Worm (Caenorhabditis elegans) whole organism, late embryonic: ENCODE measurements around the gene srh-288.

ENCODE experiments used
- C08G9.2 ChIP-seq: sonication (generic microtip); optimal IDR thresholded peaks from 2 replicates; lab custom pipeline; 2016; ENCODE audit warnings: mild to moderate bottlenecking, missing genetic modification characterization, moderate library complexity, missing compliant biosample characterization
- C38D4.7 ChIP-seq: fragments of 200-800 bp; sonication (Bioruptor generic); optimal IDR thresholded peaks from 2 replicates; lab custom pipeline; 2018; ENCODE audit warnings: mild to moderate bottlenecking, missing genetic modification characterization, moderate library complexity, missing compliant biosample characterization
- F13H6.1 ChIP-seq: sonication (generic microtip); optimal IDR thresholded peaks from 2 replicates; lab custom pipeline; 2016; ENCODE audit warnings: missing genetic modification characterization, missing compliant biosample characterization
- K02D7.2 ChIP-seq: sonication (generic microtip); optimal IDR thresholded peaks from 2 replicates; lab custom pipeline; 2017; ENCODE audit warnings: mild to moderate bottlenecking, missing genetic modification characterization, missing compliant biosample characterization
- ama-1 ChIP-seq: fragments of 150-350 bp; optimal IDR thresholded peaks from 2 replicates; lab custom pipeline; 2014
- ceh-18 ChIP-seq: sonication (generic microtip); optimal IDR thresholded peaks from 2 replicates; lab custom pipeline; 2016; ENCODE audit warnings: missing genetic modification characterization, missing compliant biosample characterization
- ceh-22 ChIP-seq: sonication (generic microtip); optimal IDR thresholded peaks from 2 replicates; lab custom pipeline; 2017; ENCODE audit warnings: missing biosample characterization, missing genetic modification characterization
- ceh-30 ChIP-seq: fragments of 150-350 bp; optimal IDR thresholded peaks from 2 replicates; lab custom pipeline; 2014; ENCODE audit warnings: missing biosample characterization, missing genetic modification characterization
- ceh-34 ChIP-seq: sonication (generic microtip); optimal IDR thresholded peaks from 2 replicates; lab custom pipeline; 2016; ENCODE audit warnings: mild to moderate bottlenecking, missing genetic modification characterization, missing compliant biosample characterization
- ceh-6 ChIP-seq: fragments of 200-800 bp; sonication (Bioruptor generic); optimal IDR thresholded peaks from 2 replicates; lab custom pipeline; 2018; ENCODE audit warnings: mild to moderate bottlenecking, missing genetic modification characterization, missing compliant biosample characterization
- ceh-9 ChIP-seq: sonication (generic microtip); optimal IDR thresholded peaks from 2 replicates; lab custom pipeline; 2016; ENCODE audit warnings: mild to moderate bottlenecking, missing genetic modification characterization, inconsistent platforms, missing compliant biosample characterization
- elt-2 ChIP-seq: sonication (generic microtip); optimal IDR thresholded peaks from 2 replicates; lab custom pipeline; 2016; ENCODE audit warnings: missing genetic modification reagents, missing genetic modification characterization, missing compliant biosample characterization
- ets-4 ChIP-seq: sonication (generic microtip); optimal IDR thresholded peaks from 2 replicates; lab custom pipeline; 2016; ENCODE audit warnings: missing genetic modification characterization, missing compliant biosample characterization
- eyg-1 ChIP-seq: sonication (generic microtip); optimal IDR thresholded peaks from 2 replicates; lab custom pipeline; 2016; ENCODE audit warnings: missing genotype, missing genetic modification characterization, missing compliant biosample characterization
- fkh-10 ChIP-seq: fragments of 150-350 bp; optimal IDR thresholded peaks from 2 replicates; lab custom pipeline; 2014; ENCODE audit warnings: missing biosample characterization, missing genetic modification reagents, missing genetic modification characterization
- gmeb-2 ChIP-seq: sonication (generic microtip); optimal IDR thresholded peaks from 2 replicates; lab custom pipeline; 2016; ENCODE audit warnings: missing genetic modification characterization, inconsistent platforms, missing compliant biosample characterization
- hlh-30 ChIP-seq: sonication (generic microtip); optimal IDR thresholded peaks from 2 replicates; lab custom pipeline; 2017; ENCODE audit warnings: antibody characterized with exemption, missing genetic modification characterization, missing compliant biosample characterization; ENCODE audit not compliant: insufficient read depth
- lim-6 ChIP-seq: sonication (generic microtip); optimal IDR thresholded peaks from 2 replicates; lab custom pipeline; 2016; ENCODE audit warnings: missing genetic modification characterization, missing compliant biosample characterization
- mec-3 ChIP-seq: sonication (generic microtip); optimal IDR thresholded peaks from 2 replicates; lab custom pipeline; 2016; ENCODE audit warnings: borderline replicate concordance, missing genetic modification characterization, missing compliant biosample characterization
- nfya-1 ChIP-seq: sonication (generic microtip); optimal IDR thresholded peaks from 2 replicates; lab custom pipeline; 2017; ENCODE audit warnings: missing genetic modification characterization, mild to moderate bottlenecking, missing compliant biosample characterization, antibody characterized with exemption, moderate library complexity
- nhr-11 ChIP-seq: fragments of 150-350 bp; optimal IDR thresholded peaks from 2 replicates; lab custom pipeline; 2014; ENCODE audit warnings: missing biosample characterization, missing genetic modification characterization
- odd-2 ChIP-seq: sonication (generic microtip); optimal IDR thresholded peaks from 2 replicates; lab custom pipeline; 2017; ENCODE audit warnings: antibody characterized with exemption, mild to moderate bottlenecking, missing genetic modification characterization, missing compliant biosample characterization
- pag-3 ChIP-seq: sonication (generic microtip); optimal IDR thresholded peaks from 2 replicates; lab custom pipeline; 2016; ENCODE audit warnings: missing compliant biosample characterization, missing genetic modification characterization, borderline replicate concordance
- pat-9 ChIP-seq: fragments of 200-800 bp; sonication (Bioruptor generic); optimal IDR thresholded peaks from 2 replicates; lab custom pipeline; 2018; ENCODE audit warnings: mild to moderate bottlenecking, missing genetic modification characterization, moderate library complexity, missing compliant biosample characterization
- pax-1 ChIP-seq: fragments of 150-350 bp; optimal IDR thresholded peaks from 2 replicates; lab custom pipeline; 2014; ENCODE audit warnings: missing biosample characterization, missing genetic modification characterization
- pha-2 ChIP-seq: sonication (generic microtip); optimal IDR thresholded peaks from 2 replicates; lab custom pipeline; 2017; ENCODE audit warnings: mild to moderate bottlenecking, missing genetic modification characterization, missing compliant biosample characterization
- pha-4 ChIP-seq: fragments of 150-350 bp; optimal IDR thresholded peaks from 2 replicates; lab custom pipeline; 2018; ENCODE audit warnings: missing biosample characterization, missing genetic modification reagents, missing genetic modification characterization
- pros-1 ChIP-seq: fragments of 150-350 bp; optimal IDR thresholded peaks from 2 replicates; lab custom pipeline; 2014; ENCODE audit warnings: missing biosample characterization, missing genetic modification reagents, missing genetic modification characterization
- rnt-1 ChIP-seq: sonication (generic microtip); optimal IDR thresholded peaks from 2 replicates; lab custom pipeline; 2016; ENCODE audit warnings: missing genetic modification characterization, missing compliant biosample characterization
- sdc-2 ChIP-seq: sonication (generic microtip); optimal IDR thresholded peaks from 2 replicates; lab custom pipeline; 2016; ENCODE audit warnings: missing genotype, missing genetic modification characterization, missing compliant biosample characterization
- sox-4 ChIP-seq: sonication (generic microtip); optimal IDR thresholded peaks from 2 replicates; lab custom pipeline; 2017; ENCODE audit warnings: mild to moderate bottlenecking, missing genetic modification characterization, inconsistent platforms, missing compliant biosample characterization
- syd-9 ChIP-seq: sonication (generic microtip); optimal IDR thresholded peaks from 2 replicates; lab custom pipeline; 2016; ENCODE audit warnings: mild to moderate bottlenecking, missing genetic modification characterization, moderate library complexity, missing compliant biosample characterization
- tbx-2 ChIP-seq: sonication (generic microtip); optimal IDR thresholded peaks from 2 replicates; lab custom pipeline; 2016; ENCODE audit warnings: missing genetic modification characterization, missing compliant biosample characterization
- unc-42 ChIP-seq: sonication (generic microtip); optimal IDR thresholded peaks from 2 replicates; lab custom pipeline; 2016; ENCODE audit warnings: missing genotype, missing genetic modification characterization, missing compliant biosample characterization
- unc-86 ChIP-seq: sonication (generic microtip); optimal IDR thresholded peaks from 2 replicates; lab custom pipeline; 2016; ENCODE audit warnings: missing genetic modification characterization, missing compliant biosample characterization

The srh-288 gene

DNA sequence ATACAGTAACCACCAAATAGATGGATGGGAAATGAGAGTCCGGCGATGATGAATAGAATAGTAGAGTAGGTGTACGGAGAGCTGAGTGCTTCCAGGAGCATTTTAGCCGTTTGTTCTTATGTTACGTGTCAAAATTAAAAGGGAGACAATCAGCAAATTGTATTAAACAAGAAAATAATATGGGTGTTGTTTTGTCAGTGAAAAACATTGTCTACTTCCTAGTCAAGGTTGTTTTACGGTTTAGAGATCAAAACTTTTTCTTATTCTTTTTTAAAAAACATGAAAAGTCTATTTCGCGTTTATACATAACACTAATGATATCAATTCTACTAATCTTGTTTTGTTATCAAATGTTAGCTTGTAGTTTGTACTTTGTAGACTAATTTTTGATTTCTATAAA, 1.6 kb downstream of the srh-288 start, which contains the start of gene srh-289:
srh-289 (minus strand) TSS at position 101 of the 400 bp plus-strand sequence.
- no peak for TF ChIP-seq unc-42
- TF ChIP-seq rnt-1 (tag; lab: Kevin White, UChicago): no peak
- TF ChIP-seq mec-3 (tag; lab: Kevin White, UChicago): no peak
- TF ChIP-seq pros-1 (tag; lab: Kevin White, UChicago): no peak
- no peak for TF ChIP-seq ama-1 (lab: Kevin White, UChicago)
- TF ChIP-seq pag-3 (tag; lab: Kevin White, UChicago): no peak
- no peak for TF ChIP-seq sox-4 (tag; lab: Kevin White, UChicago)
- TF ChIP-seq ceh-34: no peak
- no peak for TF ChIP-seq ceh-6
- no peak for TF ChIP-seq ceh-9

DNA sequence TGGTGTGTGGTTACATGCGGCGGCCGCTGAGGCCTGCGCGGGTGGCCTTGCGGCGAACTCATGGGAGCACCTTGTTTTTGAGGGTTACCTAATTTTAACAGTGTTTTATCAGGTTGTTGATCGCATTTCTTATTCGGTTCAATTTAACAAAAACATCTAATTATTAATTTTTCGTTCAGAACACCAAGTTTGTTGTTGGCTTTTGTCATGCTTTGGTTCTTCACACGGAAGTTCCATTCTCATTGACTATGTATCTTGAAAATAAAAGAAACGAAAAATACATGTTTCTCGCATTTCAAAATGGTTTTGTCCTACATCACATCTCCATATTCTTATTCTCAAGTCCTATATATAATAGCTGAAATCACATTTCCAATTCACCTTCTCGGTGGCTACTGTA, 5.4 kb downstream of the srh-288 start, which contains the start of gene srh-290:
srh-290 (plus strand) TSS at position 301 of the 400 bp plus-strand sequence.
- TF ChIP-seq pha-2 (no peak), pag-3 (tag; lab: Kevin White, UChicago) (no peak), K02D7.2 (tag; lab: Kevin White, UChicago) (no peak), fkh-10 (no peak)

ce11 chrV:17784363-17784762, 11.2 kb downstream of the srh-288 start:
- no peak for TF ChIP-seq sdc-2 (tag; lab: Kevin White, UChicago)

DNA sequence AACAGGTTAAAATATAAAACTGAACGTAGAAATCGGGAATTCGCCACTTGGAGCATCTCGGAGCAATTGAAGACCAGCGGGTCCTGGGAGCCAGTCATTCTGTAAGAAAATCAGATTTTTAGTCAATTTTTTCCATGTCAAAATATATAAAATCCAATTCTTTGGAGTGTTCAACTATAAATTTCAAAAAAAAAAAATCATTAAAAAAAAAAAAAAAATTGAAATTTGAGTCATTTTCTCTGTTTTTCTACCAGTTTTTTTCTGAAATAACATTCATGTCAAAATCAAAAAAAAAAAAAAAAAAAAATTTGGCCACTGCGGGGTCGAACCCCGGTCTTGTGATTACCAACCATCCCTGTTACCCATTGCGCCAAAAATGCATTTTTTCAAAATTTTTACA, 12.0 kb downstream of the srh-288 start, which contains the start of gene srab-12:
srab-12 (minus strand) TSS at position 101 of the 400 bp plus-strand sequence.
- no peak for TF ChIP-seq ceh-30 (tag; lab: Kevin White, UChicago)
- TF ChIP-seq C08G9.2: no peak
- no peak for TF ChIP-seq C38D4.7 (GFP tag; lab: Kevin White, UChicago)
- no peak for TF ChIP-seq ets-4
- no peak for TF ChIP-seq syd-9 (tag; lab: Kevin White, UChicago)
- no peak for TF ChIP-seq unc-86
- no peak for TF ChIP-seq nfya-1 (tag; lab: Kevin White, UChicago)

DNA sequence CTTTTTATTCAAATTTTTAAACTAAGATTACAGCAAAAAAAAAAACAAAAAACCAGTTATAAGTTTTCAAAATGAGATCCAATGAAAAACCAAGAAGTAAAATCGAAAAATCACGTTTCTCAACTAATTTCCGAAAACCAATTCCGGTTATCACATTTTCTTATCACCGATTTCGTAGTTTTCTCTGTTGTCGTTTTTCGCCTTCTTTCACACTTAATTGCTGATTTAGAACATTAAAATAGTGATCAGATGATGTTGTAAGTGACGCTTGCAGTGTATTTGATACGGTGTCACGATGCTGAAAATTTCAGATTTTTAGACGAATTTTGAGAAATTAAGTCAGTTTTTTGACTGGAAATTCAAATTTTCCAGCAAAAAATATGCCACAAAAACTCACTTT, 15.3 kb downstream of the srh-288 start:
- TF ChIP-seq ama-1 (lab: Kevin White, UChicago): no peak
- TF ChIP-seq odd-2 (tag; lab: Kevin White, UChicago): no peak
- TF ChIP-seq F13H6.1 (tag; lab: Kevin White, UChicago): no peak
- TF ChIP-seq ceh-18 (tag; lab: Kevin White, UChicago): no peak
- no peak for TF ChIP-seq pag-3 (tag; lab: Kevin White, UChicago)
- TF ChIP-seq pha-4 (tag; lab: Kevin White, UChicago): no peak
- no peak for TF ChIP-seq mec-3 (tag; lab: Kevin White, UChicago)
- no peak for TF ChIP-seq ceh-22 (tag; lab: Kevin White, UChicago)
- TF ChIP-seq unc-86: no peak
- TF ChIP-seq pros-1 (tag; lab: Kevin White, UChicago): no peak
- TF ChIP-seq pat-9 (tag; lab: Kevin White, UChicago): no peak
- TF ChIP-seq pax-1: no peak
- no peak for TF ChIP-seq eyg-1 (tag; lab: Kevin White, UChicago)
- TF ChIP-seq hlh-30: no peak
- no peak for TF ChIP-seq gmeb-2 (tag; lab: Kevin White, UChicago)

DNA sequence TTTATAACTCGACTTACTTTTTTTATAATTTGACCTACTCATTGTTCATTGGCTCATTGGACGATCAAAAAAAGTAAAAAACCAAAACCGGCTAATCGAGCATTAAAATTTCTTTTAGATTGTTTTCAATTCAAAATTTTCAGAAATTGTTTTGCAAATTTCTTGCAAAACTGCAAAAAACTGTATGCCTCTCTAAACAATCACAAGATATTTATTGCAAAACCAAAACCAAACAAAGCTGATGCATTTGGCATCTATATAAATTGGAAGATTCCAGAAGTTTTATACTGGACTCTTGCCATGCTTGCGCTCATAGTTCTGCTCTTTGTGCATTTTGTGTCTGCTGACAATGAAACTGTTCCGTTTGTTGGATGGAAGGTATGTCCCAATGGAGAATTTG, 17.9 kb downstream of the srh-288 start, which contains the start of gene C47A10.12:
C47A10.12 (plus strand) TSS at position 301 of the 400 bp plus-strand sequence.
- TF ChIP-seq tbx-2: no peak
- TF ChIP-seq unc-42: no peak
- TF ChIP-seq lim-6 (tag; lab: Kevin White, UChicago): no peak
- no peak for TF ChIP-seq mec-3 (tag; lab: Kevin White, UChicago)
- TF ChIP-seq unc-86: no peak
- no peak for TF ChIP-seq elt-2
- no peak for TF ChIP-seq nhr-11 (tag; lab: Kevin White, UChicago)
